Fruit fly (Drosophila melanogaster) whole organism, wandering third instar larva: Measurements from ENCODE around the gene CG42558.

Experiments
- Abd-B ChIP-seq: fragments of >200 bp; optimal IDR thresholded peaks from 2 replicates; lab custom pipeline; 2017; ENCODE audit warnings: missing biosample characterization, missing genetic modification characterization
- CG32264 ChIP-seq: fragments of 200-800 bp; sonication (Bioruptor generic); optimal IDR thresholded peaks from 2 replicates; lab custom pipeline; 2016; ENCODE audit warnings: missing biosample characterization, missing genetic modification characterization
- CG9705 ChIP-seq: fragments of 200-800 bp; sonication (Bioruptor generic); optimal IDR thresholded peaks from 2 replicates; lab custom pipeline; 2018; ENCODE audit warnings: missing biosample characterization, mild to moderate bottlenecking, missing genetic modification characterization
- Dif ChIP-seq: fragments of 200-275, 200-300 bp; sonication (Bioruptor generic); optimal IDR thresholded peaks from 2 replicates; lab custom pipeline; 2018; ENCODE audit warnings: missing biosample characterization, missing genetic modification characterization; ENCODE audit not compliant: partially characterized antibody
- GATAd ChIP-seq: sonication (Bioruptor generic); optimal IDR thresholded peaks from 2 replicates; lab custom pipeline; 2016; ENCODE audit warnings: missing biosample characterization, missing genetic modification characterization
- HLH106 ChIP-seq: fragments of 200-800 bp; optimal IDR thresholded peaks from 3 replicates; lab custom pipeline; 2019; ENCODE audit warnings: missing biosample characterization, mild to moderate bottlenecking, missing genetic modification characterization, moderate library complexity
- Hnf4 ChIP-seq: fragments of 200-800 bp; sonication (Bioruptor generic); optimal IDR thresholded peaks from 2 replicates; lab custom pipeline; 2016; ENCODE audit warnings: missing biosample characterization, mild to moderate bottlenecking, missing genetic modification characterization
- Hr78 ChIP-seq: fragments of >200 bp; optimal IDR thresholded peaks from 2 replicates; lab custom pipeline; 2017; ENCODE audit warnings: missing biosample characterization, missing genetic modification characterization
- Hr83 ChIP-seq: fragments of 200-300 bp; sonication (Bioruptor generic); optimal IDR thresholded peaks from 2 replicates; lab custom pipeline; 2016; ENCODE audit warnings: missing biosample characterization, mild to moderate bottlenecking, missing genetic modification characterization, moderate library complexity; ENCODE audit not compliant: poor library complexity, severe bottlenecking
- Mio ChIP-seq: sonication (Bioruptor generic); optimal IDR thresholded peaks from 2 replicates; lab custom pipeline; 2016; ENCODE audit warnings: missing biosample characterization, missing genetic modification characterization
- N ChIP-seq: fragments of >200 bp; optimal IDR thresholded peaks from 2 replicates; lab custom pipeline; 2018; ENCODE audit warnings: missing biosample characterization, missing external identifiers, missing genetic modification characterization
- OdsH ChIP-seq: fragments of 200-800 bp; sonication (Bioruptor generic); optimal IDR thresholded peaks from 2 replicates; lab custom pipeline; 2016; ENCODE audit warnings: missing biosample characterization, mild to moderate bottlenecking, missing genetic modification characterization
- Rel ChIP-seq, 2 experiments: fragments of 200-800 bp; sonication (Bioruptor generic) in 1 of 2; optimal IDR thresholded peaks; 2 replicates in 1 of 2; 3 replicates in 1 of 2; lab custom pipeline; 2016 to 2019; ENCODE audit warnings: mild to moderate bottlenecking in 2 of 2, missing biosample characterization in 2 of 2, missing genetic modification characterization in 2 of 2, moderate library complexity in 1 of 2
- Sp1 ChIP-seq: fragments of 200-800 bp; sonication (Bioruptor generic); optimal IDR thresholded peaks from 3 replicates; lab custom pipeline; 2019; ENCODE audit warnings: missing biosample characterization, mild to moderate bottlenecking, missing genetic modification characterization, moderate library complexity
- Vsx2 ChIP-seq: fragments of 200-300, 225-300 bp; sonication (Bioruptor generic); optimal IDR thresholded peaks from 2 replicates; lab custom pipeline; 2018; ENCODE audit warnings: missing biosample characterization, missing genetic modification characterization; ENCODE audit not compliant: partially characterized antibody
- br ChIP-seq: fragments of 200-800 bp; sonication (Bioruptor generic); optimal IDR thresholded peaks from 2 replicates; lab custom pipeline; 2016; ENCODE audit warnings: missing biosample characterization, missing genetic modification characterization
- dmrt93B ChIP-seq: fragments of 200-800 bp; sonication (Bioruptor generic); optimal IDR thresholded peaks from 2 replicates; lab custom pipeline; 2018; ENCODE audit warnings: missing biosample characterization, mild to moderate bottlenecking, missing genetic modification characterization
- dsf ChIP-seq: sonication (Bioruptor generic); optimal IDR thresholded peaks from 2 replicates; lab custom pipeline; 2016; ENCODE audit warnings: missing biosample characterization, missing genetic modification characterization, borderline replicate concordance
- ey ChIP-seq: fragments of 200-800 bp; sonication (Bioruptor generic); optimal IDR thresholded peaks from 2 replicates; lab custom pipeline; 2016; ENCODE audit warnings: missing biosample characterization, missing genetic modification characterization
- foxo ChIP-seq, 2 experiments: fragments of 200-800 bp; sonication (Bioruptor generic); optimal IDR thresholded peaks; 2 replicates in 1 of 2; 3 replicates in 1 of 2; lab custom pipeline; 2016 to 2017; ENCODE audit warnings: missing biosample characterization in 2 of 2, missing genetic modification characterization in 2 of 2
- fru ChIP-seq: fragments of 200-800 bp; sonication (Bioruptor generic); optimal IDR thresholded peaks from 3 replicates; lab custom pipeline; 2016; ENCODE audit warnings: missing biosample characterization, mild to moderate bottlenecking, missing genetic modification characterization
- h ChIP-seq: fragments of 200-800 bp; sonication (Bioruptor generic); optimal IDR thresholded peaks from 3 replicates; lab custom pipeline; 2016; ENCODE audit warnings: missing biosample characterization, mild to moderate bottlenecking, missing genetic modification characterization
- jim ChIP-seq: fragments of 175-275, 200-325 bp; sonication (Bioruptor generic); optimal IDR thresholded peaks from 2 replicates; lab custom pipeline; 2016; ENCODE audit warnings: missing biosample characterization, mild to moderate bottlenecking, missing genetic modification characterization
- lola ChIP-seq: fragments of >200 bp; optimal IDR thresholded peaks from 2 replicates; lab custom pipeline; 2017; ENCODE audit warnings: missing biosample characterization, missing genetic modification characterization
- pan ChIP-seq: fragments of >200 bp; optimal IDR thresholded peaks from 2 replicates; lab custom pipeline; 2017
- psq ChIP-seq: fragments of 200-800 bp; sonication (Bioruptor generic); optimal IDR thresholded peaks from 3 replicates; lab custom pipeline; 2017; ENCODE audit warnings: missing biosample characterization, mild to moderate bottlenecking, missing genetic modification characterization, moderate library complexity
- rgr ChIP-seq: fragments of 200-800 bp; sonication (Bioruptor generic); optimal IDR thresholded peaks from 3 replicates; lab custom pipeline; 2016; ENCODE audit warnings: missing biosample characterization, mild to moderate bottlenecking, missing genetic modification characterization
- sv ChIP-seq: fragments of 200-800 bp; sonication (Bioruptor generic); optimal IDR thresholded peaks from 3 replicates; lab custom pipeline; 2016; ENCODE audit warnings: missing biosample characterization, missing genetic modification characterization
- tai ChIP-seq: sonication (Bioruptor generic); optimal IDR thresholded peaks from 2 replicates; lab custom pipeline; 2016; ENCODE audit warnings: missing biosample characterization, missing genetic modification characterization
- usp ChIP-seq: fragments of >200 bp; optimal IDR thresholded peaks from 2 replicates; lab custom pipeline; 2017; ENCODE audit warnings: missing biosample characterization, missing genetic modification characterization
- woc ChIP-seq: sonication (Bioruptor generic); optimal IDR thresholded peaks from 2 replicates; lab custom pipeline; 2016; ENCODE audit warnings: missing biosample characterization, mild to moderate bottlenecking, missing genetic modification characterization

Gene CG42558

dm6 chr3R:29933007-29933464 lies at the start of gene CG42558, which contains the start of the genes Cog7 and CG42557:
Gene CG42558, plus strand, starts transcription at chr3R:29933287.
Gene Cog7, minus strand, starts transcription at chr3R:29933057.
Gene CG42557, plus strand, starts transcription at chr3R:29933287.
- no peak for TF ChIP-seq Mio
- no peak for TF ChIP-seq CG9705 (GFP tag; lab: Kevin White, UChicago)
- no peak for TF ChIP-seq rgr (GFP tag; lab: Kevin White, UChicago)
- no peak for TF ChIP-seq lola (GFP tag; lab: Kevin White, UChicago)
- no peak for TF ChIP-seq psq (GFP tag; lab: Kevin White, UChicago)
- TF ChIP-seq Abd-B: no peak
- no peak for TF ChIP-seq Sp1 (GFP tag; lab: Kevin White, UChicago)
- no peak for TF ChIP-seq CG32264 (GFP tag; lab: Kevin White, UChicago)
- no peak for TF ChIP-seq foxo (GFP tag; optimal IDR thresholded peaks at IDR 0.05; lab: Kevin White, UChicago)
- TF ChIP-seq OdsH: no peak

dm6 chr3R:29891183-29891582 lies 41.9 kb upstream of the CG42558 start:
- TF ChIP-seq N (GFP tag; lab: Kevin White, UChicago) (no peak), Hr83 (GFP tag; lab: Kevin White, UChicago) (peak; percentile 88), Hnf4 (GFP tag; lab: Kevin White, UChicago) (peak; percentile 54), h (peak; percentile 52), GATAd (GFP tag; lab: Kevin White, UChicago) (no peak), OdsH (peak; percentile 13), foxo (GFP tag; optimal IDR thresholded peaks at IDR 0.05; lab: Kevin White, UChicago) (peak in 1 of 2 experiments; percentile 1), rgr (GFP tag; lab: Kevin White, UChicago) (peak; percentile 21)

dm6 chr3R:29893030-29893429 lies 40.1 kb upstream of the CG42558 start:
- no peak for TF ChIP-seq ey (GFP tag; lab: Kevin White, UChicago)
- no peak for TF ChIP-seq Dif (GFP tag; lab: Kevin White, UChicago)
- no peak for TF ChIP-seq psq (GFP tag; lab: Kevin White, UChicago)
- no peak for TF ChIP-seq dsf
- no peak for TF ChIP-seq Hr78 (GFP tag; lab: Kevin White, UChicago)
- no peak for TF ChIP-seq usp (GFP tag; lab: Kevin White, UChicago)
- TF ChIP-seq GATAd (GFP tag; lab: Kevin White, UChicago): no peak
- TF ChIP-seq sv: no peak
- no peak for TF ChIP-seq br (GFP tag; lab: Kevin White, UChicago)
- TF ChIP-seq pan (lab: Kevin White, UChicago): no peak
- TF ChIP-seq Rel (GFP tag; optimal IDR thresholded peaks at IDR 0.05; lab: Kevin White, UChicago): no peak
- TF ChIP-seq Rel (tag; optimal IDR thresholded peaks at IDR 0.05; lab: Kevin White, UChicago): no peak
- TF ChIP-seq, all 38 proteins: peak for 0

- TF ChIP-seq h: peak; percentile 4
- peak; percentile 14 for TF ChIP-seq sv
- no peak for TF ChIP-seq jim (GFP tag; lab: Kevin White, UChicago)
- no peak for TF ChIP-seq Hr78 (GFP tag; lab: Kevin White, UChicago)
- peak; percentile 39 for TF ChIP-seq HLH106
- TF ChIP-seq pan (lab: Kevin White, UChicago): no peak
- TF ChIP-seq, all 38 proteins: peak for 3
Observed at dm6 chr3R:29894393-29894792, 38.7 kb upstream of the CG42558 start.

dm6 chr3R:29898588-29898987 lies 34.5 kb upstream of the CG42558 start:
- TF ChIP-seq Rel (GFP tag; optimal IDR thresholded peaks at IDR 0.05; lab: Kevin White, UChicago) (no peak), Rel (tag; optimal IDR thresholded peaks at IDR 0.05; lab: Kevin White, UChicago) (no peak), woc (GFP tag; lab: Kevin White, UChicago) (no peak), h (no peak), tai (GFP tag; lab: Kevin White, UChicago) (no peak), Vsx2 (GFP tag; lab: Kevin White, UChicago) (no peak), Hr78 (GFP tag; lab: Kevin White, UChicago) (no peak), Hnf4 (GFP tag; lab: Kevin White, UChicago) (no peak), GATAd (GFP tag; lab: Kevin White, UChicago) (no peak), jim (GFP tag; lab: Kevin White, UChicago) (no peak), OdsH (no peak), fru (GFP tag; lab: Kevin White, UChicago) (no peak), CG32264 (GFP tag; lab: Kevin White, UChicago) (no peak), dmrt93B (no peak)
- TF ChIP-seq, all 38 proteins: peak for 0
